Worm (Caenorhabditis elegans) whole organism, L4/young adult: ENCODE results near the gene bus-12.

Experiments used
- dao-5 ChIP-seq: sonication (generic microtip); optimal IDR thresholded peaks from 2 replicates; lab custom pipeline; 2016; ENCODE audit warnings: missing genotype, missing genetic modification characterization, moderate library complexity, missing compliant biosample characterization
- him-1 ChIP-seq: sonication (generic microtip); optimal IDR thresholded peaks from 2 replicates; lab custom pipeline; 2016; ENCODE audit warnings: missing genotype, missing genetic modification reagents, missing genetic modification characterization, missing compliant biosample characterization

DNA sequence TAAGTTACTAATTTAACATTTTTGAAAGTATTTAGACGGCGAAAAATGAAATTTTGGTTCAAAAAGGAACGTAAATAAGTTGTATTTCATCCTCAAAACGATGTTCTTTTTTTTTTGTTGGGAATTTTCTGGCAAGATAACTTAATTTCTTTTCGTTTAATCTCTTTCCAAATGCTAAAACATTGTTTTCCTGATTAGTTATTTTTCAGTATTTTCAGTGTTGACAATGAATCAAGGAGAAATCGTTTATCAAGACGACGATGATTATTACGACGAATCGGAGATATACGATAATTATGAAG, 15.2 kb upstream of the bus-12 start, which contains the start of gene lin-54:
- TF ChIP-seq him-1 (tag; lab: Kevin White, UChicago) = no peak
- no peak for TF ChIP-seq dao-5 (tag; lab: Kevin White, UChicago)
